Fruit fly (Drosophila melanogaster): ENCODE measurements around the gene CG7148.
A peak's percentile ranks its signal among the peaks of the same experiment; 100 is the strongest.

CG7148 gene

dm6 chr3L:21819497-21819896 is 12.6 kb downstream of the CG7148 start:
- TF ChIP-seq Myc (optimal IDR thresholded peaks at IDR 0.05) (no peak), Abd-B (GFP tag; optimal IDR thresholded peaks at IDR 0.05) (no peak), br (GFP tag; optimal IDR thresholded peaks at IDR 0.05) (no peak), sage (GFP tag; optimal IDR thresholded peaks at IDR 0.05) (no peak), Sp1 (GFP tag; optimal IDR thresholded peaks at IDR 0.05) (no peak), CG9705 (GFP tag; optimal IDR thresholded peaks at IDR 0.05) (no peak), jim (GFP tag; optimal IDR thresholded peaks at IDR 0.05) (no peak), GATAd (GFP tag; optimal IDR thresholded peaks at IDR 0.05) (no peak), Hr78 (GFP tag; optimal IDR thresholded peaks at IDR 0.05) (no peak), pan (optimal IDR thresholded peaks at IDR 0.05) (no peak), brk (GFP tag; optimal IDR thresholded peaks at IDR 0.05) (no peak), N (GFP tag; optimal IDR thresholded peaks at IDR 0.05) (no peak), dl (GFP tag; optimal IDR thresholded peaks at IDR 0.05; ENCODE audit: insufficient read depth in 1 of 2, partially characterized antibody in 2 of 2) (no peak), usp (GFP tag; optimal IDR thresholded peaks at IDR 0.05) (no peak), Vsx2 (GFP tag; optimal IDR thresholded peaks at IDR 0.05; ENCODE audit: partially characterized antibody) (no peak), foxo (GFP tag; optimal IDR thresholded peaks at IDR 0.05) (no peak), woc (GFP tag; optimal IDR thresholded peaks at IDR 0.05) (no peak), CrebA (GFP tag; optimal IDR thresholded peaks at IDR 0.05; ENCODE audit: borderline replicate concordance) (no peak), Hr83 (GFP tag; optimal IDR thresholded peaks at IDR 0.05; ENCODE audit: poor library complexity, severe bottlenecking) (no peak)

dm6 chr3L:21818701-21819100 is 13.4 kb downstream of the CG7148 start:
- TF ChIP-seq Abd-B (GFP tag; optimal IDR thresholded peaks at IDR 0.05) (no peak), h (GFP tag; optimal IDR thresholded peaks at IDR 0.05) (no peak), lola (GFP tag; optimal IDR thresholded peaks at IDR 0.05) (no peak), Dfd (GFP tag; optimal IDR thresholded peaks at IDR 0.05) (no peak), Hnf4 (GFP tag; optimal IDR thresholded peaks at IDR 0.05) (no peak), jim (GFP tag; optimal IDR thresholded peaks at IDR 0.05) (no peak), Dif (GFP tag; optimal IDR thresholded peaks at IDR 0.05; ENCODE audit: partially characterized antibody) (no peak), Mio (GFP tag; optimal IDR thresholded peaks at IDR 0.05) (no peak), Vsx2 (GFP tag; optimal IDR thresholded peaks at IDR 0.05; ENCODE audit: partially characterized antibody) (no peak), sv (GFP tag; optimal IDR thresholded peaks at IDR 0.05) (no peak), pan (optimal IDR thresholded peaks at IDR 0.05) (no peak), ey (GFP tag; optimal IDR thresholded peaks at IDR 0.05) (no peak), Sp1 (GFP tag; optimal IDR thresholded peaks at IDR 0.05) (no peak), CG32264 (GFP tag; optimal IDR thresholded peaks at IDR 0.05) (no peak), Jra (GFP tag; optimal IDR thresholded peaks at IDR 0.05) (no peak), dsf (GFP tag; optimal IDR thresholded peaks at IDR 0.05; ENCODE audit: borderline replicate concordance) (no peak), sage (GFP tag; optimal IDR thresholded peaks at IDR 0.05) (no peak)

dm6 chr3L:21813598-21813997 is 18.5 kb downstream of the CG7148 start, which contains the start of gene CG43895:
Gene CG43895, minus strand, starts transcription at chr3L:21813698.
- TF ChIP-seq tai (GFP tag; optimal IDR thresholded peaks at IDR 0.05) (no peak), dmrt93B (GFP tag; optimal IDR thresholded peaks at IDR 0.05) (no peak), Dfd (GFP tag; optimal IDR thresholded peaks at IDR 0.05) (no peak), Jra (GFP tag; optimal IDR thresholded peaks at IDR 0.05) (no peak), Hnf4 (GFP tag; optimal IDR thresholded peaks at IDR 0.05) (no peak), rgr (GFP tag; optimal IDR thresholded peaks at IDR 0.05) (no peak), GATAd (GFP tag; optimal IDR thresholded peaks at IDR 0.05) (no peak), h (GFP tag; optimal IDR thresholded peaks at IDR 0.05) (no peak), sage (GFP tag; optimal IDR thresholded peaks at IDR 0.05) (no peak), woc (GFP tag; optimal IDR thresholded peaks at IDR 0.05) (no peak), foxo (GFP tag; optimal IDR thresholded peaks at IDR 0.05) (no peak), Hr83 (GFP tag; optimal IDR thresholded peaks at IDR 0.05; ENCODE audit: poor library complexity, severe bottlenecking) (no peak), br (GFP tag; optimal IDR thresholded peaks at IDR 0.05) (no peak), N (GFP tag; optimal IDR thresholded peaks at IDR 0.05) (no peak), Mio (GFP tag; optimal IDR thresholded peaks at IDR 0.05) (no peak), usp (GFP tag; optimal IDR thresholded peaks at IDR 0.05) (no peak), pan (optimal IDR thresholded peaks at IDR 0.05) (no peak), dsf (GFP tag; optimal IDR thresholded peaks at IDR 0.05; ENCODE audit: borderline replicate concordance) (no peak)

- peak; percentile 80 for TF ChIP-seq Vsx2 (GFP tag; optimal IDR thresholded peaks at IDR 0.05; ENCODE audit: partially characterized antibody)
- TF ChIP-seq br (GFP tag; optimal IDR thresholded peaks at IDR 0.05): no peak
- peak; percentile 55 for TF ChIP-seq Dfd (GFP tag; optimal IDR thresholded peaks at IDR 0.05)
Observed at dm6 chr3L:21808568-21808967, 23.5 kb downstream of the CG7148 start, which contains the start of gene eg. Gene eg, plus strand, starts transcription at chr3L:21808703.
